Worm (Caenorhabditis elegans) whole organism, early embryonic: ENCODE data around the gene F16B4.5.

Experiments
- F13C5.2 ChIP-seq: sonication (generic microtip); optimal IDR thresholded peaks from 2 replicates; lab custom pipeline; 2017; ENCODE audit warnings: mild to moderate bottlenecking, missing genetic modification characterization, inconsistent platforms, missing compliant biosample characterization
- aly-1 ChIP-seq: sonication (generic microtip); optimal IDR thresholded peaks from 2 replicates; lab custom pipeline; 2016; ENCODE audit warnings: missing genetic modification characterization, missing compliant biosample characterization
- ama-1 ChIP-seq: fragments of 150-350 bp; optimal IDR thresholded peaks from 2 replicates; lab custom pipeline; 2014
- ceh-13 ChIP-seq: fragments of 200-800 bp; sonication (Bioruptor generic); optimal IDR thresholded peaks from 2 replicates; lab custom pipeline; 2018; ENCODE audit warnings: mild to moderate bottlenecking, missing genetic modification characterization, missing compliant biosample characterization
- ceh-36 ChIP-seq: sonication (generic microtip); optimal IDR thresholded peaks from 2 replicates; lab custom pipeline; 2016; ENCODE audit warnings: missing genetic modification characterization, inconsistent platforms, missing compliant biosample characterization
- ets-7 ChIP-seq: sonication (generic microtip); optimal IDR thresholded peaks from 2 replicates; lab custom pipeline; 2016; ENCODE audit warnings: missing genotype, missing genetic modification characterization, missing compliant biosample characterization
- flt-1 ChIP-seq: fragments of 200-800 bp; sonication (Bioruptor generic); IDR thresholded peaks from 2 replicates; pipeline ENCODE4 v1.3.6; 2022; ENCODE audit warnings: missing genetic modification characterization, missing compliant biosample characterization
- hmbx-1 ChIP-seq: sonication (generic microtip); optimal IDR thresholded peaks from 2 replicates; lab custom pipeline; 2016; ENCODE audit warnings: mild to moderate bottlenecking, missing genetic modification characterization, missing compliant biosample characterization
- hmg-4 ChIP-seq: fragments of 200-800 bp; sonication (Bioruptor generic); optimal IDR thresholded peaks from 2 replicates; lab custom pipeline; 2018; ENCODE audit warnings: mild to moderate bottlenecking, missing genetic modification characterization, missing compliant biosample characterization
- hnd-1 ChIP-seq: sonication (generic microtip); optimal IDR thresholded peaks from 2 replicates; lab custom pipeline; 2016; ENCODE audit warnings: missing genetic modification characterization, missing compliant biosample characterization
- pes-1 ChIP-seq: fragments of 200-800 bp; sonication (Bioruptor generic); IDR thresholded peaks from 2 replicates; pipeline ENCODE4 v1.3.6; 2022; ENCODE audit warnings: missing genetic modification reagents, missing genetic modification characterization, missing compliant biosample characterization
- scrt-1 ChIP-seq: fragments of 200-800 bp; sonication (Bioruptor generic); IDR thresholded peaks from 2 replicates; pipeline ENCODE4 v1.3.6; 2022; ENCODE audit warnings: missing genetic modification characterization, missing compliant biosample characterization
- sea-1 ChIP-seq: fragments of 200-800 bp; sonication (Bioruptor generic); conservative IDR thresholded peaks from 2 replicates; pipeline ENCODE4 v1.3.6; 2022; ENCODE audit warnings: missing genetic modification characterization, missing compliant biosample characterization
- tbx-11 ChIP-seq: fragments of 200-800 bp; sonication (Bioruptor generic); IDR thresholded peaks from 2 replicates; pipeline ENCODE4 v1.3.6; 2022; ENCODE audit warnings: missing genetic modification characterization, missing compliant biosample characterization
- tbx-37 ChIP-seq: fragments of 200-800 bp; sonication (Bioruptor generic); conservative IDR thresholded peaks from 2 replicates; pipeline ENCODE4 v1.3.6; 2022; ENCODE audit warnings: missing genetic modification reagents, missing genetic modification characterization, missing compliant biosample characterization
- tra-4 ChIP-seq: sonication (generic microtip); optimal IDR thresholded peaks from 2 replicates; lab custom pipeline; 2017; ENCODE audit warnings: missing genetic modification characterization, missing compliant biosample characterization

F16B4.5 gene

DNA sequence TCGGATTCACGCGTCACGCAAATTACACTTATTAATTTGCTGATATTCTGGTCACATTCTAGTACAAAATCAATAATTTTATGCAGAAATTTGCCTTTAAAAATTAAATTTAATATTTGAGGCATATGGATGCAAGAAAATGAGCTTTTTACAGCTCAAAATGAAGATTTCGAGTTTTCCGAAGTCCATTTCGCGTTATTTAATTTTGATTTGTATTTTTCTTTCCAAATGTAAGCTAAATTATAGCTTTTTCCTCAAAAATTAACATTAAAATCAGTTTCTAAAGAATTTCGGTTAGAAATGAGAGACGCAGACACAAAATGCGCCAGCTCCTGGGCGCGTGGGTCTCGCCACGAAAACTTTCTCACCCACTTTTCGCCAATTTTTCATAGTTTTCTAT lies 1.3 kb upstream of the F16B4.5 start, which contains the start of gene F16B4.6:
Gene F16B4.6 (plus strand): TSS at position 301 of the 400 bp plus-strand sequence.
- TF ChIP-seq ceh-13 (GFP tag; lab: Kevin White, UChicago) (no peak), tbx-11 (GFP tag; lab: Robert Waterston, UW) (no peak), tbx-37 (GFP tag; lab: Robert Waterston, UW) (no peak), F13C5.2 (tag; lab: Kevin White, UChicago) (no peak)

DNA sequence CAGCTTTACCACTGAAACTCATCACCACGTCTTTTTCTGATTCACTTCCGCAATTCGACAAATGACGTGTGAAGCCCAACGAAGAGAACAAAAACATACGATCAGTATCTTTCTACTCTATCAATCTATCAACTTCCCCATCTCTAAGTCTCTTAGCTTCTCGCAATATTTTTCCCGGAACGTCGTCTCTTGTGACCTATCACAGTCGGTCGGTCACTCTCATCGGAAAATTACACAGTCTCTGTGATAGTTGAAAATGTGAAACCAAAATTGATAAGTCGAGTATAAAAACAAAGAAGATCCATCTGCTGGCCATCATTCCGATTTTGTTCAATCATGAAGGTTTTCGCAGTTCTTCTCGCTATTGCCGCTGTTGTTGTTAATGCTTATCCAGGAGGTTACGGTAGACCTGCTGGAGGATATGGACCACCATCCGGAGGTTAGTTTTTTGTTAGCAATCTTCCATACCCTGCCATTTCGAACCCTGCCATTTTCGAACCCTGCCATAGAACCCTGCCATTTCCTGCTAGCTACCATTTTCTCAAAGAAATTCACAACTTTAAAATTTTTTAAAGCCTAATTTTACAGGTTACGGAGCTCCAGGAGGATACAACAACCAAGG lies 5.7 kb downstream of the F16B4.5 start, which contains the start of gene F16B4.4:
Gene F16B4.4 (plus strand): TSS at position 221 of the 622 bp plus-strand sequence.
- no peak for TF ChIP-seq hmbx-1 (tag; lab: Kevin White, UChicago)
- no peak for TF ChIP-seq ama-1 (lab: Kevin White, UChicago)
- TF ChIP-seq hnd-1 (tag; lab: Kevin White, UChicago), result no peak
- TF ChIP-seq ets-7, result no peak
- TF ChIP-seq aly-1 (tag; lab: Kevin White, UChicago), result no peak

DNA sequence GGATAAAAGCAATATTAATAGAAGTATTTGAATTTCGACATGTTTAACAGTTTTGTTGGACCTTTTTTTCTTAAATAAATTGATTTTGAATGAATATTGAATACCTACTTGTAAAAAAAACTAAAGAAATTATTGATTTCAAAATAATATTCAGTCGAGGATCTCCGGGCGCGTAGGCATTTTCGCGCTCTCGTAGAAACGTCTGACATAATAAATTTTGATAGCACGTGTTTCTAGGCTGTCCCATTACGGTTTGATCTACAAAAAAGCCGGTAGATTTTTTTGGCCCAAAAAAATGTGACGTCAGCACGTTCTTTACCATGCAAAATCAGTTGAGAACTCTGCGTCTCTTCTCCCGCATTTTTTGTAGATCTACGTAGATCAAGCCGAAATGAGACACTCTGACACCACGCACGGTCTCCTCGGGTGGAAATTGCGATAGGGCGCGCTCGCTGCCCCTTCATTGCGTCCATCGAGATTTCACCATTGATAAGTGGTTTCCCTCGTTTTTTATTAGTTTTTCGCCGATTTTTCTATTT lies 6.4 kb downstream of the F16B4.5 start:
- no peak for TF ChIP-seq ets-7
- no peak for TF ChIP-seq sea-1

DNA sequence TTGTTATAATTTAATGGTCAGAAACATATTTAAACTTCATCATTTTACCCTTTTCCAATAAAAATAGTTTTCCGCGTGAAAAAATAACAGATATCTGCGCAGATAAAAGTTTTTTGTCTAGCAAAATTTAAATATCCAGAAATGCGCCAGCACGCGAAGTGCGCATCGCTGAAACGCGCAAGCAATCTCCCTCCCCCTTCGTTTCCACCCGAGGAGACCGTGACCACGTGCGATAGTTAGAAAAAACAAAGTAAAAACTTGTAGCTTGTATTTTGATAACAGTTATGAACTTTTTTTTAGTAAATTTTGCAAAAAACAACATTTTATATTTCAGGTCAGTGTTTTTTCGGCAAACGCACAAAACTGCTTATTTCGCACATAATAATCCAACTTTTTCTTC lies 10.9 kb downstream of the F16B4.5 start:
- TF ChIP-seq pes-1 (GFP tag; lab: Robert Waterston, UW), result peak; percentile 66
- TF ChIP-seq sea-1, result peak; percentile 63; the same call in 1 of the 2 replicates

DNA sequence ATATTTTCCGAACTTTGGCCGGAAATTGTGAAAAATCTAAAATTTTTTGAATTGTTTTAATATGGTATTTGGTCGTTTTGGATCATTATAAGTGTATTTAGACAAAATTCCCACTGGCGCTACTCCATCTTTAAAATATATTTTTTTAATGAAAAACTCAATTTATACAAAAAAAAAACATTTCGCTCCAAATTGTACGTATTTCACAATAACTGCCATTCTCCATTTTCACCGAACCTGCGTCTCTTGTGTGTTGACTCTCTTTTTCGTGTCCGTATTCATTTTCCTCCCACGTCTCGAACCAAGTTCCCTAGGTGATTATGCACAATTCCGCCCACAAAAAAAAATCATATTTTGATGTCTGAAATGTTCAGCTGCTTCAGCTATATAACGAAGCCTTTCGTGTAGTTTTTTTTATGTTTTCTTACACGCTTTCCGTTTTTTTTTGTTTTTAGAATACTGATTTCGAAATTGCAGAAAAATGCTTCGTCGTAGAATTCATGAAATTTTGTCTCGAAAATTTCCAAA lies 12.4 kb downstream of the F16B4.5 start, which contains the start of gene F16B4.2:
Gene F16B4.2 (plus strand): TSS at position 478 of the 528 bp plus-strand sequence.
- no peak for TF ChIP-seq ets-7
- no peak for TF ChIP-seq ceh-13 (GFP tag; lab: Kevin White, UChicago)
- TF ChIP-seq hnd-1 (tag; lab: Kevin White, UChicago), result no peak
- no peak for TF ChIP-seq ama-1 (lab: Kevin White, UChicago)
- TF ChIP-seq scrt-1 (GFP tag; lab: Robert Waterston, UW), result no peak
- no peak for TF ChIP-seq aly-1 (tag; lab: Kevin White, UChicago)
- TF ChIP-seq flt-1 (GFP tag; lab: Robert Waterston, UW), result no peak
- TF ChIP-seq hmg-4, result no peak
- no peak for TF ChIP-seq ceh-36 (tag; lab: Kevin White, UChicago)
- TF ChIP-seq tbx-11 (GFP tag; lab: Robert Waterston, UW), result no peak
- TF ChIP-seq hmbx-1 (tag; lab: Kevin White, UChicago), result no peak
- TF ChIP-seq pes-1 (GFP tag; lab: Robert Waterston, UW), result no peak
- no peak for TF ChIP-seq sea-1

DNA sequence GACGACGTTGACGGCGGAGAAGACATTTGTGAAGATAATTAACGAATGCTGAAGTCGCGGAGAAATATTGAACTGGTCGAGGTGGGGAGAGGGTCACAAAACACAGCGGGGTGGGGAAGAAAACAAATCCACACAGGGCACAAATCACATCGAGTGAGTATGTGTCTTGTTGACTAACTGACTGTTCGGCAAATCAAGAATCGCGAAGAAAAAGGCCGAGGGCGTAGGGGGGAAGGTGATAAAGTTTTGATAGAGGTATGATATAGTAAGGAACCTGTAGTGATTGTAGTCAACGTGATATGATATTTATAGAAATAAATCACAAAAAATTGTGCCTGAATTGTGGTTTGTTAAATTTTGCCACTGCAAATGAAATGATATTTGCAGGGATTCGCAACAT lies 19.6 kb downstream of the F16B4.5 start, which contains the start of gene nhr-178:
Gene nhr-178 (minus strand): TSS at position 164 of the 400 bp plus-strand sequence.
- TF ChIP-seq pes-1 (GFP tag; lab: Robert Waterston, UW) (no peak), tbx-37 (GFP tag; lab: Robert Waterston, UW) (no peak), flt-1 (GFP tag; lab: Robert Waterston, UW) (no peak), hmbx-1 (tag; lab: Kevin White, UChicago) (no peak), F13C5.2 (tag; lab: Kevin White, UChicago) (no peak), hnd-1 (tag; lab: Kevin White, UChicago) (no peak), ama-1 (lab: Kevin White, UChicago) (no peak), hmg-4 (no peak), scrt-1 (GFP tag; lab: Robert Waterston, UW) (no peak), ceh-13 (GFP tag; lab: Kevin White, UChicago) (no peak), sea-1 (no peak), ets-7 (no peak), aly-1 (tag; lab: Kevin White, UChicago) (no peak), tbx-11 (GFP tag; lab: Robert Waterston, UW) (no peak), ceh-36 (tag; lab: Kevin White, UChicago) (no peak), tra-4 (no peak)

DNA sequence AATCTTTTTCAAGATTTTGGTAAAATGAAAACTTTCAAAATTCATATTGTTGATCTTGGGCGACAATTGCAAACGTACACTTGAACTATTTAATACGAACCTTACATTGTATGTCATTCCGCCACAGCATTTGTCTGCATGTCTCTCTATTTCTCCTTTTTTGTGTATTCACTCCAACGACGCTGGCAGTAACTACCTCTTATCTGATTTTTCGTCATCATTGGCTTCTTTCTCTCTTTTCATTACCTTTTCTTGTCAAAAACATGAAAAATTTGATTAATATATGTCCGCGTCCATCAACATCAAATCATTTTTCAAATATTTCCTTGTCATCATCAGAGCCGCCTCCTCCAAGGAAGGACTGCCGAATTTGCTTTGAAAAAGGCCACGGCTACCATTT lies 21.9 kb downstream of the F16B4.5 start, which contains the start of gene nhr-177:
Gene nhr-177 (plus strand): TSS at position 167 of the 400 bp plus-strand sequence.
- TF ChIP-seq flt-1 (GFP tag; lab: Robert Waterston, UW), result no peak
- TF ChIP-seq pes-1 (GFP tag; lab: Robert Waterston, UW), result no peak

DNA sequence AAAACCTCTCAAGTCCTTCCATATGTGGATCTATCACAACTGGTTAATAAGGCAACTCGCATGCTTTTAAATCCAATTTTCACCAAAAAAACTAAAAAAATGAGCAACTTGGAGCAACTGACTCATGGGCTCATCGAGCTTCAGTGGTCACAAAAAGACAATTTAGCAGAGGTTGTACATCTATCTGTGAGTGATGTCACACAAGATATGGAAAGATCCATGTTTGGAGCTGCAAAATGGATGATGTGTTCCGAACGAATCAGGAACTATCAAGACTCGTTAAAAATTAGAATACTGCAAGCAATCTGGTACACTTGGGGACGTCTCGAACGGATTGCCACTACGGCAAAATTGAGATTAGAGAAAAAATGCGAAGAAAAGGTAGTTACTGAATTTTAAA lies 23.3 kb downstream of the F16B4.5 start:
- TF ChIP-seq F13C5.2 (tag; lab: Kevin White, UChicago) (no peak), tra-4 (no peak), ceh-36 (tag; lab: Kevin White, UChicago) (no peak)

DNA sequence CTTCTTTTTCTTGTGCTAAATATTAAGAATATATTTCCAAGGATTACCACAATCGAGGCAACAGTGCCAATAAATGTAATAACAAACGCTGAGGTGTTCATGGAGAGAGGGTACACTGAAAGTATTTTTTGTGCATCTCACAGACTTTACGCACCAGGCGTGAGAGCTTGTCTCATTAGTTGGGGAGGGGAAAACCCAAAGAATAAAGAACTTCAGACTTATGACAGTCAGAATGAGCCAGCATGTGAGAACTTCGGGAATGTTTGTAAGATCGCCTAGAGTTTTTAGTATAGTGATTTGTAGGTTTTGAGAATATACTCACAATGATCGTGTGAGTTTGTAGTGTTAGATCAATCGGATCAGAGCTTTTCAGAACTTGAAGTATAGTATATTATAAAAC lies 26.5 kb downstream of the F16B4.5 start, which contains the start of gene srbc-41:
Gene srbc-41 (minus strand): TSS at position 101 of the 400 bp plus-strand sequence.
- TF ChIP-seq tbx-37 (GFP tag; lab: Robert Waterston, UW) (no peak), F13C5.2 (tag; lab: Kevin White, UChicago) (no peak), hnd-1 (tag; lab: Kevin White, UChicago) (no peak), ceh-36 (tag; lab: Kevin White, UChicago) (no peak)
